Worm (Caenorhabditis elegans) whole organism, L2 larva: ENCODE data around the gene ubh-2.
A peak's percentile ranks its signal among the peaks of the same experiment; 100 is the strongest.

ENCODE experiments used
- C34F6.9 ChIP-seq: fragments of 150-350 bp; optimal IDR thresholded peaks from 2 replicates; lab custom pipeline; 2014; ENCODE audit warnings: missing biosample characterization, missing genetic modification characterization
- F13H6.1 ChIP-seq: sonication (generic microtip); optimal IDR thresholded peaks from 2 replicates; lab custom pipeline; 2016; ENCODE audit warnings: missing genetic modification characterization, missing compliant biosample characterization
- R02D3.7 ChIP-seq: fragments of 150-350 bp; optimal IDR thresholded peaks from 2 replicates; lab custom pipeline; 2014; ENCODE audit warnings: missing biosample characterization, missing genetic modification characterization
- Y55F3AM.14 ChIP-seq: fragments of 200-800 bp; sonication (Bioruptor generic); optimal IDR thresholded peaks from 2 replicates; lab custom pipeline; 2018; ENCODE audit warnings: mild to moderate bottlenecking, missing genetic modification characterization, missing compliant biosample characterization
- ZK546.5 ChIP-seq: sonication (generic microtip); optimal IDR thresholded peaks from 2 replicates; lab custom pipeline; 2017; ENCODE audit warnings: missing biosample characterization, missing genetic modification characterization
- alr-1 ChIP-seq: fragments of 150-350 bp; optimal IDR thresholded peaks from 2 replicates; lab custom pipeline; 2014; ENCODE audit warnings: missing biosample characterization, missing genetic modification characterization
- ceh-16 ChIP-seq: fragments of 150-350 bp; optimal IDR thresholded peaks from 2 replicates; lab custom pipeline; 2014; ENCODE audit warnings: missing biosample characterization, missing genetic modification characterization
- ceh-82 ChIP-seq: fragments of 150-350 bp; optimal IDR thresholded peaks from 2 replicates; lab custom pipeline; 2014; ENCODE audit warnings: missing biosample characterization, missing genetic modification characterization
- crh-2 ChIP-seq: sonication (generic microtip); optimal IDR thresholded peaks from 2 replicates; lab custom pipeline; 2017; ENCODE audit warnings: missing biosample characterization, missing genetic modification characterization
- dmd-4 ChIP-seq: sonication (generic microtip); optimal IDR thresholded peaks from 2 replicates; lab custom pipeline; 2017; ENCODE audit warnings: missing biosample characterization, missing genetic modification characterization
- elt-1 ChIP-seq: fragments of 150-350 bp; optimal IDR thresholded peaks from 2 replicates; lab custom pipeline; 2014; ENCODE audit warnings: missing biosample characterization, missing genetic modification characterization
- elt-3 ChIP-seq: sonication (generic microtip); optimal IDR thresholded peaks from 2 replicates; lab custom pipeline; 2017; ENCODE audit warnings: missing biosample characterization, missing genetic modification characterization
- fos-1 ChIP-seq: fragments of 150-350 bp; optimal IDR thresholded peaks from 2 replicates; lab custom pipeline; 2014; ENCODE audit warnings: missing biosample characterization, missing genetic modification characterization
- gmeb-1 ChIP-seq: fragments of 150-350 bp; optimal IDR thresholded peaks from 2 replicates; lab custom pipeline; 2014; ENCODE audit warnings: missing biosample characterization, missing genetic modification characterization
- lin-11 ChIP-seq: fragments of 150-350 bp; sonication (generic microtip); optimal IDR thresholded peaks from 2 replicates; lab custom pipeline; 2014; ENCODE audit warnings: missing biosample characterization, missing genetic modification characterization, inconsistent platforms, mixed read lengths
- lin-13 ChIP-seq: fragments of 150-350 bp; optimal IDR thresholded peaks from 2 replicates; lab custom pipeline; 2014; ENCODE audit warnings: missing biosample characterization, missing genetic modification reagents, missing genetic modification characterization
- lin-39 ChIP-seq: fragments of 150-350 bp; optimal IDR thresholded peaks from 2 replicates; lab custom pipeline; 2014; ENCODE audit warnings: missing biosample characterization, missing genetic modification reagents, missing genetic modification characterization
- lsy-2 ChIP-seq, 2 experiments: fragments of 150-350 bp in 1 of 2; sonication (generic microtip) in 1 of 2; optimal IDR thresholded peaks; 2 replicates each; lab custom pipeline; 2014 to 2017; ENCODE audit warnings: missing biosample characterization in 2 of 2, missing genetic modification characterization in 2 of 2
- mab-5 ChIP-seq: fragments of 150-350 bp; optimal IDR thresholded peaks from 2 replicates; lab custom pipeline; 2014; ENCODE audit warnings: missing biosample characterization, missing genetic modification characterization
- mbf-1 ChIP-seq: sonication (generic microtip); optimal IDR thresholded peaks from 2 replicates; lab custom pipeline; 2017; ENCODE audit warnings: missing biosample characterization, missing genetic modification characterization
- mdl-1 ChIP-seq, 2 experiments: fragments of 150-350 bp in 1 of 2; sonication (generic microtip) in 1 of 2; optimal IDR thresholded peaks; 2 replicates each; lab custom pipeline; 2017; ENCODE audit warnings: missing biosample characterization in 2 of 2, missing genetic modification characterization in 2 of 2
- nhr-10 ChIP-seq: sonication (generic microtip); optimal IDR thresholded peaks from 2 replicates; lab custom pipeline; 2017; ENCODE audit warnings: missing biosample characterization, missing genetic modification characterization
- nhr-11 ChIP-seq: fragments of 150-350 bp; optimal IDR thresholded peaks from 2 replicates; lab custom pipeline; 2014; ENCODE audit warnings: missing biosample characterization, missing genetic modification characterization
- nhr-12 ChIP-seq: fragments of 150-350 bp; optimal IDR thresholded peaks from 2 replicates; lab custom pipeline; 2014; ENCODE audit warnings: missing biosample characterization, missing genetic modification characterization
- nhr-129 ChIP-seq: fragments of 150-350 bp; optimal IDR thresholded peaks from 2 replicates; lab custom pipeline; 2014; ENCODE audit warnings: missing biosample characterization, missing genetic modification characterization
- nhr-21 ChIP-seq: fragments of 150-350 bp; optimal IDR thresholded peaks from 2 replicates; lab custom pipeline; 2014; ENCODE audit warnings: missing biosample characterization, missing genetic modification characterization
- nhr-23 ChIP-seq: fragments of 150-350 bp; optimal IDR thresholded peaks from 2 replicates; lab custom pipeline; 2014; ENCODE audit warnings: missing biosample characterization, missing genetic modification reagents, missing genetic modification characterization
- nhr-237 ChIP-seq: fragments of 150-350 bp; optimal IDR thresholded peaks from 2 replicates; lab custom pipeline; 2014; ENCODE audit warnings: missing biosample characterization, missing genetic modification characterization
- nhr-25 ChIP-seq: fragments of 150-350 bp; sonication (generic microtip); optimal IDR thresholded peaks from 3 replicates; lab custom pipeline; 2014; ENCODE audit warnings: missing biosample characterization, missing genetic modification characterization
- nhr-77 ChIP-seq: fragments of 150-350 bp; optimal IDR thresholded peaks from 2 replicates; lab custom pipeline; 2014; ENCODE audit warnings: missing biosample characterization, missing genetic modification characterization
- sem-4 ChIP-seq: fragments of 150-350 bp; optimal IDR thresholded peaks from 2 replicates; lab custom pipeline; 2014; ENCODE audit warnings: missing biosample characterization, missing genetic modification reagents, missing genetic modification characterization
- skn-1 ChIP-seq: sonication (generic microtip); optimal IDR thresholded peaks from 2 replicates; lab custom pipeline; 2017; ENCODE audit warnings: missing biosample characterization, missing genetic modification characterization
- sma-3 ChIP-seq: sonication (generic microtip); optimal IDR thresholded peaks from 2 replicates; lab custom pipeline; 2016; ENCODE audit warnings: missing genetic modification reagents, missing genetic modification characterization, missing compliant biosample characterization
- sma-9 ChIP-seq, 2 experiments: fragments of 150-350 bp in 1 of 2; sonication (generic microtip) in 1 of 2; optimal IDR thresholded peaks; 2 replicates each; lab custom pipeline; 2014 to 2016; ENCODE audit warnings: missing genetic modification characterization in 2 of 2, mild to moderate bottlenecking in 1 of 2, missing biosample characterization in 1 of 2, missing compliant biosample characterization in 1 of 2, missing genetic modification reagents in 1 of 2, moderate library complexity in 1 of 2
- unc-39 ChIP-seq: fragments of 150-350 bp; optimal IDR thresholded peaks from 2 replicates; lab custom pipeline; 2014; ENCODE audit warnings: missing biosample characterization, missing genetic modification characterization
- unc-55 ChIP-seq: fragments of 150-350 bp; sonication (generic microtip); optimal IDR thresholded peaks from 3 replicates; lab custom pipeline; 2014; ENCODE audit warnings: missing biosample characterization, missing genetic modification reagents, missing genetic modification characterization
- unc-62 ChIP-seq: fragments of 150-350 bp; optimal IDR thresholded peaks from 2 replicates; lab custom pipeline; 2014; ENCODE audit warnings: missing biosample characterization, missing genetic modification reagents, missing genetic modification characterization
- zag-1 ChIP-seq: fragments of 150-350 bp; optimal IDR thresholded peaks from 2 replicates; lab custom pipeline; 2014; ENCODE audit warnings: missing biosample characterization, missing genetic modification characterization
- ztf-1 ChIP-seq: fragments of 200-800 bp; sonication (Bioruptor generic); conservative IDR thresholded peaks from 2 replicates; pipeline ENCODE4 v1.3.6; 2022; ENCODE audit warnings: missing genetic modification characterization, missing compliant biosample characterization
- ztf-4 ChIP-seq: fragments of 150-350 bp; optimal IDR thresholded peaks from 2 replicates; lab custom pipeline; 2014; ENCODE audit warnings: missing biosample characterization, missing genetic modification characterization

ubh-2 gene

DNA sequence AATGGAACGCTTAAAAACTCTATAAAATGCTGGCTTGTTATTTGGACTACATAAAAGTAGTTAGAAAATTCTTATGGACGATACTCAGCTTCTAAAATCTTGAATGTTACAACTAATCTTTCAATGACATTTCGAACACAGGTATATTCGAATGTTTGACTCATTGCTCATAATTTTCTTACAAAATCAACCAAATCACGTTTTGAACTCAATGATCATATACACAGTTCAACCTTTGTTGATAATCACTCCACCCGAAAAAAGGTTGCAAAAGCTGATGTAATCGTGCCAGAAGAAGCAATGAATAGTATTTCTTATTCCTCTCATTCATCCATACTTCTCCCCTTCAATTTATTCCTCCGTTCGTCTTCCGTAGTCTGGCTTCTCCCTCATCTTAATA lies 39.5 kb upstream of the ubh-2 start, which contains the start of gene K04A8.20:
K04A8.20 (plus strand) TSS at position 301 of the 400 bp plus-strand sequence.
- TF ChIP-seq lin-13 (no peak), alr-1 (tag; lab: Kevin White, UChicago) (no peak), nhr-129 (tag; lab: Kevin White, UChicago) (no peak), lin-39 (no peak), R02D3.7 (no peak), dmd-4 (no peak), nhr-25 (no peak), F13H6.1 (tag; lab: Kevin White, UChicago) (no peak), mdl-1 (tag; optimal IDR thresholded peaks at IDR 0.05; lab: Kevin White, UChicago) (no peak), sem-4 (tag; lab: Kevin White, UChicago) (no peak), ztf-4 (no peak), zag-1 (tag; lab: Kevin White, UChicago) (no peak), nhr-10 (tag; lab: Kevin White, UChicago) (no peak), lin-11 (tag; lab: Kevin White, UChicago) (no peak), mbf-1 (tag; lab: Kevin White, UChicago) (no peak), fos-1 (no peak), nhr-77 (tag; lab: Kevin White, UChicago) (no peak), ztf-1 (GFP tag; lab: Robert Waterston, UW) (no peak), ceh-16 (no peak), nhr-23 (tag; lab: Kevin White, UChicago) (no peak)
- TF ChIP-seq, all 48 proteins: peak for 0

DNA sequence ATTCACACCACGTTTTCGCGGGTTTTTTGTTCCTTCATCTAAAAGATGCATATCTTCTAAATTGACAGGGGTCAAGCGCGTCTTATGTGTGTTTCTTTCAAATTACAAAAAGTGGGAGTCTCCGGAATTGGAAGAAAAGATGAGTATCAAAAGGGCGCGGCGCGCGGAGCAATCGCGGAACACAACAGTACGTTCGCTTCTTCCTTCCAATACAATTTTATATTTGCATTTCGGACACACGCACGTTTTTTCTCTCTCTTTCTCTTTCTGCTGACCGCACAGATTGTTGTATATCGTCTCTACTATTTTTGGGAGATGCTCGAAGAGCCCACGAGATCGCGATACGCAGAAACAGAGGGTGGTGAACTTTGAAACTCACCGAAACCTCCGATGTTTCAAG lies 38.7 kb upstream of the ubh-2 start:
- TF ChIP-seq mdl-1 (tag; optimal IDR thresholded peaks at IDR 0.05; lab: Kevin White, UChicago), result no peak
- no peak for TF ChIP-seq unc-39 (tag; lab: Kevin White, UChicago)
- no peak for TF ChIP-seq sma-3 (GFP tag; lab: Kevin White, UChicago)

DNA sequence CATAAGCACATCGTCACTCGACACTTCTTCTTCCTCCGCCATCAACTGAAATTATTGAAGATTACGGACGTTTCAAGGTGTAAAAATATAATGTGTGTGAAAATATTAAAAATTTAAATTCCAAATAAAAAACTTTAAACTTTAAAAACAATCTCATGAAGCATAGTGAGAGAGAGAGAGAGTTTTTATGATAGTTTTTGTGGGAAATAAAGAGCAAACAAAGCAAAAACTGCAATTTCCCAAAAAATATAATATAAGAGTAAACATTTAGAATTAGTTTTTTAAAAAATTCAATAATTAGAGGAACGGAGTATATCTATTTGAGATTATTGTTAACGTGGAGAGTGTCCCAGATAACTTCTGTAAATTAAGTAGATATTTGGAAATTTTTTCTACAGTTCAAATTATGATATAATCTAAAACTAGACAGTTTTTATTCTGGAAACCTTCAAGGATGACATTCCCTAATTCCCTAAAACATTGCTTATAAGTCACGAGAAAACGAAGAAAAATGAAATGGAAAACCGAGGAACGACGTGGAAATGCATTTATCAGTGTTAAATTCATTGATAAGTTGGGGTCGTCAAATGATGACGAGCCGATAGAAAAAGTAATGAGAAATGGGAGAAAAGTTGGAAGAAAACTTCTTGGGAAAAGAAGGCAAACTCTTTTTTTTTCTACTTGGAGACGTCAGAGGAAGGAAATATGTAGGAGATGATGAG lies 37.0 kb upstream of the ubh-2 start, which contains the start of gene dre-1:
dre-1 (minus strand) TSS at position 51 of the 722 bp plus-strand sequence.
- TF ChIP-seq unc-62 (GFP tag; lab: Kevin White, UChicago) (no peak), elt-1 (tag; lab: Kevin White, UChicago) (no peak), gmeb-1 (tag; lab: Kevin White, UChicago) (no peak), lin-11 (tag; lab: Kevin White, UChicago) (no peak), zag-1 (tag; lab: Kevin White, UChicago) (no peak), mdl-1 (tag; optimal IDR thresholded peaks at IDR 0.05; lab: Kevin White, UChicago) (no peak), fos-1 (peak; percentile 82), nhr-11 (tag; lab: Kevin White, UChicago) (no peak), unc-55 (GFP tag; lab: Kevin White, UChicago) (peak; percentile 8), ztf-4 (no peak), mab-5 (no peak), ZK546.5 (no peak), crh-2 (tag; lab: Kevin White, UChicago) (peak; percentile 6), Y55F3AM.14 (GFP tag; lab: Kevin White, UChicago) (no peak), sma-3 (GFP tag; lab: Kevin White, UChicago) (no peak), ceh-16 (no peak)

DNA sequence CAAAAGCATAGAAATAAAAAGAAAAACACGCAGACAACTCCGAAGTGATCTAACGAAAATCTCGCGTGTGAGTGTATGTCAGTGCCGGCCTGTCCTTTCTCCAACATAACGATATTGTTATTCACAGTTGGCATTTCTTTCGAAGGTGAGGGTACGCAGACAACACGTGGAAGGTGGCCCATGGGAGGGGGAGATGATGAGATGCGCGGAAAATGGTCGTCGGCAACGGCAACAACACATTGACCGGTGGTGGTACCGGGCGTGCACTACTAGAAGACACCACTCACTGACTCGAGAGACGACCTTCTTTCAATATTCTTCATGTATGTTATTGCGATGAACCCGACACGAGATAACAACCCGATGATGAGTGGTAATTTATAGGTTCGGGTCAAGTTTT lies 35.4 kb upstream of the ubh-2 start:
- TF ChIP-seq sma-3 (GFP tag; lab: Kevin White, UChicago) (peak; percentile 4), lin-13 (no peak), nhr-237 (no peak), sma-9 (GFP tag; optimal IDR thresholded peaks at IDR 0.05; lab: Kevin White, UChicago) (peak; percentile 30), sma-9 (tag; optimal IDR thresholded peaks at IDR 0.05; lab: Kevin White, UChicago) (no peak), elt-3 (tag; lab: Kevin White, UChicago) (no peak), fos-1 (peak; percentile 8), nhr-10 (tag; lab: Kevin White, UChicago) (no peak)

DNA sequence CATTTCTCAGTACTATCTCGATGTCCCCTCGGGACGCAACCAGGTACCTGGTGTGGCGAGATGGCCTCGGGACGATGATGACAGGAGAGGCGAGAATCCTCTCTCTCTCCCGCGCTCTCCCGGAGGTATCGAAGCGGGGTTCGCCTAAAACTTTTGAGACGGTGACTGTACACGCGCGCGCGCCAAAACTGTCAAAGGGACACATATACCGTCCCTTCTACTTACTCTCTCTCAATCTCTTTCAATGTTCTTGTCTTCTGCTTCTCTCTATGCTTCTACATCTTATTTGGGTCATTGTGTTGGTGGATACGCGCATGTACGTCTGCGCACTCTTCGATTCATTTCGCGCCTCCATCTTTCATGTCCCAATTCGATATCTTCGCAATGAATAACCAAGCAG lies 32.3 kb upstream of the ubh-2 start:
- no peak for TF ChIP-seq mdl-1 (tag; optimal IDR thresholded peaks at IDR 0.05; lab: Kevin White, UChicago)
- no peak for TF ChIP-seq zag-1 (tag; lab: Kevin White, UChicago)
- no peak for TF ChIP-seq nhr-12 (tag; lab: Kevin White, UChicago)
- no peak for TF ChIP-seq lin-13
- no peak for TF ChIP-seq F13H6.1 (tag; lab: Kevin White, UChicago)
- TF ChIP-seq R02D3.7, result no peak
- TF ChIP-seq dmd-4, result no peak
- TF ChIP-seq unc-39 (tag; lab: Kevin White, UChicago), result no peak
- TF ChIP-seq Y55F3AM.14 (GFP tag; lab: Kevin White, UChicago), result peak; percentile 25
- no peak for TF ChIP-seq sma-3 (GFP tag; lab: Kevin White, UChicago)
- TF ChIP-seq nhr-11 (tag; lab: Kevin White, UChicago), result no peak
- no peak for TF ChIP-seq elt-3 (tag; lab: Kevin White, UChicago)
- no peak for TF ChIP-seq C34F6.9 (tag; lab: Kevin White, UChicago)
- peak; percentile 55 for TF ChIP-seq nhr-21
- TF ChIP-seq nhr-129 (tag; lab: Kevin White, UChicago), result peak; percentile 10
- TF ChIP-seq sma-9 (GFP tag; optimal IDR thresholded peaks at IDR 0.05; lab: Kevin White, UChicago), result peak; percentile 3
- TF ChIP-seq sma-9 (tag; optimal IDR thresholded peaks at IDR 0.05; lab: Kevin White, UChicago), result no peak
- no peak for TF ChIP-seq alr-1 (tag; lab: Kevin White, UChicago)
- TF ChIP-seq ceh-82, result no peak
- no peak for TF ChIP-seq lsy-2 (tag; optimal IDR thresholded peaks at IDR 0.05; lab: Kevin White, UChicago)
- TF ChIP-seq nhr-77 (tag; lab: Kevin White, UChicago), result no peak
- no peak for TF ChIP-seq sem-4 (tag; lab: Kevin White, UChicago)
- TF ChIP-seq unc-55 (GFP tag; lab: Kevin White, UChicago), result no peak
- no peak for TF ChIP-seq crh-2 (tag; lab: Kevin White, UChicago)
- no peak for TF ChIP-seq ztf-4
- peak; percentile 21 for TF ChIP-seq nhr-25
- TF ChIP-seq skn-1, result no peak
- TF ChIP-seq ceh-16, result no peak
